Worm (Caenorhabditis elegans): ENCODE measurements around the gene ZK673.1.

ZK673.1 gene

DNA sequence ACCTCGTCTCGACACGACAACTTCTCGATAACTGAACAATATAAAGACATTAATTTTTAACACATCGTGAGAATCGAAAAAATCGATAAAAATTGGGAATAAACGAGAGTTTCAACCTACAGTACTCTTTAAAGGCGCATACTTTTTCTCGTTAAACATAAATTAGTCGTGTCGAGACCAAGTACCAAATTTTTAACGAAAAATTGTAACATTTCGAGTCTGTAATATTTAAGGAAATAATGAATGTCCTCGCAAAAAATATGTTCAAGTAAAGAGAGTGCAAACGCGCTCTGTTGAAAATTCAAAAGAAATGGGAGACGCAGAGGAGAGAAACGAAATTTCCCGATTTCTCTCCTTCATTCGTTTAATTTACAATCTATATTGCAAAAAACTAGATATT lies 7.4 kb downstream of the ZK673.1 start:
- TF ChIP-seq zip-4 (GFP tag; optimal IDR thresholded peaks at IDR 0.05), result no peak
- no peak for TF ChIP-seq irx-1 (tag; optimal IDR thresholded peaks at IDR 0.05)
- TF ChIP-seq ama-1 (optimal IDR thresholded peaks at IDR 0.05), result peak; percentile 69
- TF ChIP-seq nhr-90 (tag; optimal IDR thresholded peaks at IDR 0.05; ENCODE audit: poor library complexity), result peak; percentile 35
- peak; percentile 11 for TF ChIP-seq blmp-1 (tag; optimal IDR thresholded peaks at IDR 0.05)
- TF ChIP-seq nhr-76 (tag; optimal IDR thresholded peaks at IDR 0.05), result no peak
- TF ChIP-seq tbx-2 (tag; optimal IDR thresholded peaks at IDR 0.05), result peak; percentile 11
- TF ChIP-seq sptf-1 (tag; optimal IDR thresholded peaks at IDR 0.05), result no peak
- peak; percentile 37 for TF ChIP-seq elt-2 (tag; optimal IDR thresholded peaks at IDR 0.05)
- no peak for TF ChIP-seq hpl-2 (GFP tag; optimal IDR thresholded peaks at IDR 0.05)
- no peak for TF ChIP-seq nhr-20 (tag; optimal IDR thresholded peaks at IDR 0.05)
- peak in 1 of 2 experiments; percentile 18 for TF ChIP-seq lsy-2 (tag; optimal IDR thresholded peaks at IDR 0.05)
- TF ChIP-seq pqm-1 (tag; optimal IDR thresholded peaks at IDR 0.05), result no peak
- peak; percentile 10 for TF ChIP-seq nhr-47 (tag; optimal IDR thresholded peaks at IDR 0.05)
- TF ChIP-seq fkh-10 (GFP tag; optimal IDR thresholded peaks at IDR 0.05), result no peak
- peak in 1 of 2 experiments; percentile 22 for TF ChIP-seq lin-35 (GFP tag; optimal IDR thresholded peaks at IDR 0.05)
- TF ChIP-seq nhr-71 (tag; optimal IDR thresholded peaks at IDR 0.05), result peak; percentile 27
- TF ChIP-seq nhr-85 (tag), result peak; percentile 12
- TF ChIP-seq snu-23 (GFP tag; optimal IDR thresholded peaks at IDR 0.05), result peak; percentile 30
- TF ChIP-seq efl-1 (optimal IDR thresholded peaks at IDR 0.05), result peak in 1 of 2 experiments; percentile 12
- TF ChIP-seq efl-1 (GFP tag; optimal IDR thresholded peaks at IDR 0.05 in 1 of 2), result peak in 1 of 2 experiments; percentile 18
- no peak for TF ChIP-seq mab-9 (GFP tag; IDR thresholded peaks at IDR 0.05)

DNA sequence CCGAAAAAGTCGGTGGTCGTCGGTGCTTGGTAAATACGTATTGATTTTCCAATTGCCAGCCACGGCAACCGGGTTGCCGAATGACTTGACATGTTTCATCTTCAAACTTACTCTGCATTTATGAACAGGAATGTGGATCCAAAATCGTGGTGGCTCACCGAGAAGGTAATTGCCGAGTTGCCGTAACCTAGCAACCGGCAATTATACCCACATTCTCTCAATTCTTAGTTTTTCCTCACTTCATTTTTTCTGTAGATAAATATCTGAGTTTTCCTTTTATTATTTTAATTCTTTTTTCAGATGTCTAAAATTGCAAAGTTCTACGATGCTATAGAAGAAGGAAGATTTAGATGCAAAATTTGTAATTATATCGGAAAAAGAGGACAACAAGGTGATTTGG lies 9.7 kb downstream of the ZK673.1 start, which contains the start of gene ZK673.4:
Gene ZK673.4, plus strand, starts transcription at position 301 of the 400 bp plus-strand sequence.
- TF ChIP-seq aly-2 (tag; optimal IDR thresholded peaks at IDR 0.05), result no peak
- no peak for TF ChIP-seq lin-13 (GFP tag; optimal IDR thresholded peaks at IDR 0.05)
- no peak for TF ChIP-seq Y116A8C.19 (tag; optimal IDR thresholded peaks at IDR 0.05; ENCODE audit: borderline replicate concordance)
- no peak for TF ChIP-seq hlh-17 (GFP tag; optimal IDR thresholded peaks at IDR 0.05; ENCODE audit: borderline replicate concordance)
- no peak for TF ChIP-seq lsy-2 (tag; optimal IDR thresholded peaks at IDR 0.05)
- no peak for TF ChIP-seq vab-15 (tag; optimal IDR thresholded peaks at IDR 0.05)
- no peak for TF ChIP-seq dsc-1 (tag; optimal IDR thresholded peaks at IDR 0.05)
- TF ChIP-seq nhr-47 (tag; optimal IDR thresholded peaks at IDR 0.05), result no peak
- no peak for TF ChIP-seq sup-37 (GFP tag; optimal IDR thresholded peaks at IDR 0.05)
- no peak for TF ChIP-seq sptf-1 (tag; optimal IDR thresholded peaks at IDR 0.05)
- no peak for TF ChIP-seq nhr-12 (tag; optimal IDR thresholded peaks at IDR 0.05)
- TF ChIP-seq lin-14 (GFP tag; optimal IDR thresholded peaks at IDR 0.05), result no peak
- no peak for TF ChIP-seq ets-5 (GFP tag; IDR thresholded peaks at IDR 0.05)
- TF ChIP-seq nhr-11 (tag; optimal IDR thresholded peaks at IDR 0.05), result no peak
- no peak for TF ChIP-seq dpl-1 (GFP tag; optimal IDR thresholded peaks at IDR 0.05)
- no peak for TF ChIP-seq elt-3 (tag; optimal IDR thresholded peaks at IDR 0.05)
- TF ChIP-seq nhr-76 (tag; optimal IDR thresholded peaks at IDR 0.05), result no peak

DNA sequence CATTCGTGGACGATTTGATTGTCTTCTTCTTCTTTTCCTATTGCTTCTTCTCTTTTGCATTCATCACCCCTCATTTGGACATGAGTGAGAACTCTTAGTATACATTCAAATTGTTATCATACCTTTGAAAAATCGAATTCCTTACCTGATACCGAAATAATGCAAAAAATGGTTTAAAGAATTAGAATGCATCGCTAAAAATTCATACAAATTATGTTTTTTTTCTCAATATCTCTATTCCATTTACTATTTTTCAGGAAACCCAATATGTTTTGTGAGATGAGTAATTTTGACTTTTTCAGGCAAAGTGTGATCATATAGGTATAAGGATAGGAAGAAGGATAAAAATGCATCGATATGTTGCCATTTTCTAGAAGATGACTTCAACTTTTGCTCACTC lies 14.0 kb downstream of the ZK673.1 start, which contains the start of gene ZK673.11:
Gene ZK673.11, plus strand, starts transcription at position 301 of the 400 bp plus-strand sequence.
- TF ChIP-seq egl-27 (tag; optimal IDR thresholded peaks at IDR 0.05) (no peak), lin-39 (tag; optimal IDR thresholded peaks at IDR 0.05) (no peak), grh-1 (GFP tag; IDR thresholded peaks at IDR 0.05) (no peak), pqm-1 (tag; optimal IDR thresholded peaks at IDR 0.05) (no peak), mab-9 (GFP tag; IDR thresholded peaks at IDR 0.05) (no peak), nhr-237 (tag; optimal IDR thresholded peaks at IDR 0.05) (no peak), rnt-1 (tag; optimal IDR thresholded peaks at IDR 0.05) (no peak), lin-13 (GFP tag; optimal IDR thresholded peaks at IDR 0.05) (no peak), lin-14 (GFP tag; optimal IDR thresholded peaks at IDR 0.05) (no peak)

Data from whole organism, L1 larva.